Fruit fly (Drosophila melanogaster): Measurements from ENCODE around the gene Miro.

The Miro gene

dm6 chr3R:24006449-24007159, 32.0 kb downstream of the Miro start (continued):
- no peak for TF ChIP-seq Dfd (GFP tag; optimal IDR thresholded peaks at IDR 0.05)
- no peak for TF ChIP-seq sisA (GFP tag; IDR thresholded peaks at IDR 0.05)
- TF ChIP-seq vvl (GFP tag; IDR thresholded peaks at IDR 0.05): no peak
- no peak for TF ChIP-seq CTCF (GFP tag; optimal IDR thresholded peaks at IDR 0.05)
- TF ChIP-seq CG12155 (GFP tag; optimal IDR thresholded peaks at IDR 0.05): no peak
- TF ChIP-seq nerfin-1 (tag; optimal IDR thresholded peaks at IDR 0.05): no peak
- no peak for TF ChIP-seq chif (GFP tag; optimal IDR thresholded peaks at IDR 0.05)
- no peak for TF ChIP-seq CG17802 (tag; optimal IDR thresholded peaks at IDR 0.05)
- no peak for TF ChIP-seq CG15269 (tag; optimal IDR thresholded peaks at IDR 0.05)
- TF ChIP-seq CG18262 (tag; optimal IDR thresholded peaks at IDR 0.05): no peak
- TF ChIP-seq NfI (GFP tag; optimal IDR thresholded peaks at IDR 0.05): no peak
- no peak for TF ChIP-seq CG8478 (optimal IDR thresholded peaks at IDR 0.05)
- TF ChIP-seq CG15479 (GFP tag; optimal IDR thresholded peaks at IDR 0.05): no peak
- TF ChIP-seq dm (GFP tag; optimal IDR thresholded peaks at IDR 0.05): no peak
- peak; percentile 13 for TF ChIP-seq YL-1 (GFP tag; optimal IDR thresholded peaks at IDR 0.05)
- TF ChIP-seq HmgZ (tag; optimal IDR thresholded peaks at IDR 0.05): peak; percentile 13
- no peak for TF ChIP-seq Sin3A (optimal IDR thresholded peaks at IDR 0.05)
- TF ChIP-seq fd102C (GFP tag; optimal IDR thresholded peaks at IDR 0.05): no peak
- TF ChIP-seq Hmr (GFP tag; optimal IDR thresholded peaks at IDR 0.05): no peak
- no peak for TF ChIP-seq zen (tag; optimal IDR thresholded peaks at IDR 0.05)
- peak; percentile 29; the same call in 1 of the 2 replicates for TF ChIP-seq al (GFP tag; IDR thresholded peaks at IDR 0.05)
- TF ChIP-seq CG13123 (GFP tag; optimal IDR thresholded peaks at IDR 0.05): no peak
- TF ChIP-seq Jarid2 (GFP tag; optimal IDR thresholded peaks at IDR 0.05): peak; percentile 37
- peak; percentile 47; the same call in 1 of the 2 replicates for TF ChIP-seq wdn (GFP tag; IDR thresholded peaks at IDR 0.05)
- no peak for TF ChIP-seq Dp (GFP tag; optimal IDR thresholded peaks at IDR 0.05)
- peak; percentile 28 for TF ChIP-seq CoRest (tag; optimal IDR thresholded peaks at IDR 0.05)
- TF ChIP-seq CG14014 (GFP tag; IDR thresholded peaks at IDR 0.05): 0 out of 2 replicates have a peak, but pooled peaks have one; percentile 17
- TF ChIP-seq lbe (GFP tag; optimal IDR thresholded peaks at IDR 0.05): no peak
- 0 out of 3 replicates have a peak, but pooled peaks have one; percentile 26 for TF ChIP-seq vnd (GFP tag; IDR thresholded peaks at IDR 0.05; ENCODE audit: partially characterized antibody)
- no peak for TF ChIP-seq nom (GFP tag; optimal IDR thresholded peaks at IDR 0.05)
- TF ChIP-seq cg (GFP tag; optimal IDR thresholded peaks at IDR 0.05): peak; percentile 34
- TF ChIP-seq CG13624 (GFP tag; optimal IDR thresholded peaks at IDR 0.05): no peak
- peak; percentile 42 for TF ChIP-seq CG2120 (GFP tag; optimal IDR thresholded peaks at IDR 0.05)
- TF ChIP-seq BEAF-32 (GFP tag; optimal IDR thresholded peaks at IDR 0.05): no peak
- TF ChIP-seq pzg (GFP tag; optimal IDR thresholded peaks at IDR 0.05): no peak
- TF ChIP-seq bbx (GFP tag; IDR thresholded peaks at IDR 0.05; ENCODE audit: partially characterized antibody): no peak
- no peak for TF ChIP-seq CG3995 (GFP tag; optimal IDR thresholded peaks at IDR 0.05)
- TF ChIP-seq CG6813 (GFP tag; optimal IDR thresholded peaks at IDR 0.05): no peak
- peak; percentile 83 for TF ChIP-seq Hey (tag; optimal IDR thresholded peaks at IDR 0.05)
- TF ChIP-seq otp (GFP tag; IDR thresholded peaks at IDR 0.05): 0 out of 3 replicates have a peak, but pooled peaks have one; percentile 22
- no peak for TF ChIP-seq eyg (GFP tag; optimal IDR thresholded peaks at IDR 0.05)
- no peak for TF ChIP-seq CG2116 (GFP tag; optimal IDR thresholded peaks at IDR 0.05)
- TF ChIP-seq gfzf (GFP tag; optimal IDR thresholded peaks at IDR 0.05): no peak
- no peak for TF ChIP-seq gce (GFP tag; IDR thresholded peaks at IDR 0.05)
- no peak for TF ChIP-seq HLH3B (GFP tag; IDR thresholded peaks at IDR 0.05)
- TF ChIP-seq CG4617 (GFP tag; optimal IDR thresholded peaks at IDR 0.05; ENCODE audit: borderline replicate concordance): no peak
- no peak for TF ChIP-seq CG17359 (tag; optimal IDR thresholded peaks at IDR 0.05)
- TF ChIP-seq CG17186 (GFP tag; optimal IDR thresholded peaks at IDR 0.05): no peak
- TF ChIP-seq CG16779 (GFP tag; IDR thresholded peaks at IDR 0.05): 0 out of 2 replicates have a peak, but pooled peaks have one; percentile 35
- no peak for TF ChIP-seq CG1024 (GFP tag; IDR thresholded peaks at IDR 0.05)

Data from whole organism, embryonic.